Worm (Caenorhabditis elegans): Measurements from ENCODE around the gene znf-474.

znf-474 gene

ce11 chrX:12182684-12183477 is 33.2 kb downstream of the znf-474 start (continued):
- TF ChIP-seq snpc-4 (tag; optimal IDR thresholded peaks at IDR 0.05) (no peak), pqm-1 (tag; optimal IDR thresholded peaks at IDR 0.05) (no peak), nhr-10 (tag; optimal IDR thresholded peaks at IDR 0.05) (no peak), zip-11 (GFP tag; IDR thresholded peaks at IDR 0.05) (no peak), arid-1 (GFP tag; conservative IDR thresholded peaks at IDR 0.05) (no peak), saeg-2 (GFP tag; IDR thresholded peaks at IDR 0.05) (no peak), hmg-1.1 (GFP tag; IDR thresholded peaks at IDR 0.05) (no peak), ZK546.5 (tag; optimal IDR thresholded peaks at IDR 0.05) (no peak), nhr-76 (tag; optimal IDR thresholded peaks at IDR 0.05) (no peak), fos-1 (tag; optimal IDR thresholded peaks at IDR 0.05) (no peak), ceh-44 (GFP tag; IDR thresholded peaks at IDR 0.05) (no peak), unc-130 (GFP tag; optimal IDR thresholded peaks at IDR 0.05) (no peak), attf-4 (tag; optimal IDR thresholded peaks at IDR 0.05) (no peak), unc-39 (tag; optimal IDR thresholded peaks at IDR 0.05) (no peak), lin-13 (GFP tag; optimal IDR thresholded peaks at IDR 0.05) (no peak)

ce11 chrX:12184393-12184792 is 34.7 kb downstream of the znf-474 start:
- TF ChIP-seq lin-1 (GFP tag; IDR thresholded peaks at IDR 0.05) (no peak), lsy-2 (tag; optimal IDR thresholded peaks at IDR 0.05) (peak in 1 of 2 experiments; percentile 13), fkh-10 (GFP tag; optimal IDR thresholded peaks at IDR 0.05) (peak; percentile 27), vab-7 (GFP tag; IDR thresholded peaks at IDR 0.05) (no peak), php-3 (GFP tag; IDR thresholded peaks at IDR 0.05) (no peak), ces-1 (GFP tag; optimal IDR thresholded peaks at IDR 0.05) (peak; percentile 73), ZK337.2 (GFP tag; IDR thresholded peaks at IDR 0.05) (no peak), rbr-2 (tag; optimal IDR thresholded peaks at IDR 0.05) (no peak), jun-1 (tag; optimal IDR thresholded peaks at IDR 0.05) (no peak), nhr-42 (GFP tag; IDR thresholded peaks at IDR 0.05) (no peak), egl-27 (tag; optimal IDR thresholded peaks at IDR 0.05) (no peak), ztf-11 (tag; optimal IDR thresholded peaks at IDR 0.05) (no peak), lin-13 (GFP tag; optimal IDR thresholded peaks at IDR 0.05) (no peak)

ce11 chrX:12185847-12186559 is 36.3 kb downstream of the znf-474 start:
- TF ChIP-seq rbr-2 (tag; optimal IDR thresholded peaks at IDR 0.05), result no peak
- TF ChIP-seq nhr-10 (tag; optimal IDR thresholded peaks at IDR 0.05), result no peak
- no peak for TF ChIP-seq nhr-11 (tag; optimal IDR thresholded peaks at IDR 0.05)
- no peak for TF ChIP-seq zfp-2 (tag; optimal IDR thresholded peaks at IDR 0.05)
- no peak for TF ChIP-seq daf-19 (GFP tag; conservative IDR thresholded peaks at IDR 0.05)
- no peak for TF ChIP-seq F10B5.3 (tag; optimal IDR thresholded peaks at IDR 0.05)
- no peak for TF ChIP-seq ZK337.2 (GFP tag; IDR thresholded peaks at IDR 0.05)
- no peak for TF ChIP-seq zip-11 (GFP tag; IDR thresholded peaks at IDR 0.05)
- peak in 1 of 2 experiments; percentile 9 for TF ChIP-seq lsy-2 (tag; optimal IDR thresholded peaks at IDR 0.05)
- TF ChIP-seq hif-1 (tag; optimal IDR thresholded peaks at IDR 0.05), result peak in 1 of 2 experiments; percentile 23
- peak; percentile 75 for TF ChIP-seq nhr-48 (tag; optimal IDR thresholded peaks at IDR 0.05)
- TF ChIP-seq nhr-28 (tag; optimal IDR thresholded peaks at IDR 0.05), result no peak
- no peak for TF ChIP-seq lin-15B (tag; optimal IDR thresholded peaks at IDR 0.05)
- no peak for TF ChIP-seq unc-130 (GFP tag; optimal IDR thresholded peaks at IDR 0.05)
- no peak for TF ChIP-seq mes-2 (tag; optimal IDR thresholded peaks at IDR 0.05; ENCODE audit: poor library complexity, severe bottlenecking)
- TF ChIP-seq T20F7.1 (GFP tag; optimal IDR thresholded peaks at IDR 0.05), result no peak
- no peak for TF ChIP-seq ces-1 (GFP tag; optimal IDR thresholded peaks at IDR 0.05)
- no peak for TF ChIP-seq snpc-4 (tag; optimal IDR thresholded peaks at IDR 0.05)
- no peak for TF ChIP-seq lin-29 (GFP tag; IDR thresholded peaks at IDR 0.05)
- no peak for TF ChIP-seq D1046.2 (GFP tag; IDR thresholded peaks at IDR 0.05)
- no peak for TF ChIP-seq ceh-44 (GFP tag; IDR thresholded peaks at IDR 0.05)
- TF ChIP-seq mxl-3 (GFP tag; optimal IDR thresholded peaks at IDR 0.05), result no peak
- TF ChIP-seq dmd-8 (GFP tag; IDR thresholded peaks at IDR 0.05), result no peak
- no peak for TF ChIP-seq R02D3.7 (tag; optimal IDR thresholded peaks at IDR 0.05)
- no peak; the same call in 1 of the 2 replicates for TF ChIP-seq T26A8.4 (GFP tag; IDR thresholded peaks at IDR 0.05)
- TF ChIP-seq mep-1 (tag; optimal IDR thresholded peaks at IDR 0.05), result no peak
- no peak for TF ChIP-seq dpl-1 (GFP tag; optimal IDR thresholded peaks at IDR 0.05)
- TF ChIP-seq hlh-30 (tag; optimal IDR thresholded peaks at IDR 0.05; ENCODE audit: insufficient read depth), result peak; percentile 76
- TF ChIP-seq unc-39 (tag; optimal IDR thresholded peaks at IDR 0.05), result no peak
- TF ChIP-seq attf-4 (tag; optimal IDR thresholded peaks at IDR 0.05), result no peak
